Fruit fly (Drosophila melanogaster) whole organism, prepupa: ENCODE data around the gene elB.

Experiments used
- CG8319 ChIP-seq: fragments of 200-800 bp; sonication (Bioruptor generic); optimal IDR thresholded peaks from 3 replicates; lab custom pipeline; 2016; ENCODE audit warnings: missing biosample characterization, missing genetic modification characterization
- Ets96B ChIP-seq: fragments of 200-800 bp; optimal IDR thresholded peaks from 2 replicates; lab custom pipeline; 2019; ENCODE audit warnings: missing biosample characterization, mild to moderate bottlenecking, missing genetic modification characterization, moderate library complexity
- lz ChIP-seq: fragments of 200-800 bp; sonication (Bioruptor generic); optimal IDR thresholded peaks from 3 replicates; lab custom pipeline; 2016; ENCODE audit warnings: missing biosample characterization, missing genetic modification characterization

dm6 chr2L:14376484-14377254 lies 32.7 kb downstream of the elB start:
- TF ChIP-seq Ets96B (tag; lab: Kevin White, UChicago) (no peak), lz (GFP tag; lab: Kevin White, UChicago) (no peak), CG8319 (GFP tag; lab: Kevin White, UChicago) (no peak)
